Worm (Caenorhabditis elegans) whole organism, L3 larva: Measurements from ENCODE around the gene ZK930.2.
A peak's percentile ranks its signal among the peaks of the same experiment; 100 is the strongest.

ENCODE experiments used
- R02D3.7 ChIP-seq: fragments of 150-350 bp; optimal IDR thresholded peaks from 2 replicates; lab custom pipeline; 2014; ENCODE audit warnings: missing biosample characterization, missing genetic modification characterization
- ZK546.5 ChIP-seq: sonication (generic microtip); optimal IDR thresholded peaks from 2 replicates; lab custom pipeline; 2017; ENCODE audit warnings: missing biosample characterization, missing genetic modification characterization
- aly-2 ChIP-seq: fragments of 150-350 bp; optimal IDR thresholded peaks from 2 replicates; lab custom pipeline; 2014; ENCODE audit warnings: missing biosample characterization, missing genetic modification characterization
- ama-1 ChIP-seq: fragments of 150-350 bp; optimal IDR thresholded peaks from 2 replicates; lab custom pipeline; 2018
- ceh-16 ChIP-seq: sonication (generic microtip); optimal IDR thresholded peaks from 2 replicates; lab custom pipeline; 2017; ENCODE audit warnings: missing biosample characterization, missing genetic modification characterization
- ceh-82 ChIP-seq: fragments of 150-350 bp; optimal IDR thresholded peaks from 2 replicates; lab custom pipeline; 2014; ENCODE audit warnings: missing biosample characterization, missing genetic modification characterization
- egl-27 ChIP-seq: sonication (generic microtip); optimal IDR thresholded peaks from 4 replicates; lab custom pipeline; 2017; ENCODE audit warnings: missing biosample characterization, missing genetic modification reagents, missing genetic modification characterization
- elt-1 ChIP-seq: fragments of 150-350 bp; optimal IDR thresholded peaks from 2 replicates; lab custom pipeline; 2014; ENCODE audit warnings: missing biosample characterization, missing genetic modification characterization
- eor-1 ChIP-seq, 2 experiments: fragments of 150-350 bp; optimal IDR thresholded peaks; 2 replicates each; lab custom pipeline; 2014 to 2018; ENCODE audit warnings: missing biosample characterization in 2 of 2, missing genetic modification characterization in 2 of 2
- fkh-2 ChIP-seq: fragments of 150-350 bp; optimal IDR thresholded peaks from 2 replicates; lab custom pipeline; 2014; ENCODE audit warnings: missing biosample characterization, missing genetic modification reagents, missing genetic modification characterization
- hmg-11 ChIP-seq: sonication (generic microtip); optimal IDR thresholded peaks from 2 replicates; lab custom pipeline; 2016; ENCODE audit warnings: missing genetic modification characterization, missing compliant biosample characterization
- lin-15B ChIP-seq: fragments of 150-350 bp; optimal IDR thresholded peaks from 2 replicates; lab custom pipeline; 2014; ENCODE audit warnings: missing biosample characterization, missing genetic modification characterization
- mml-1 ChIP-seq: fragments of 150-350 bp; sonication (generic microtip); optimal IDR thresholded peaks from 3 replicates; lab custom pipeline; 2014; ENCODE audit warnings: missing biosample characterization, missing genetic modification characterization
- nfya-1 ChIP-seq: sonication (generic microtip); optimal IDR thresholded peaks from 2 replicates; lab custom pipeline; 2017; ENCODE audit warnings: missing genetic modification characterization, mild to moderate bottlenecking, missing compliant biosample characterization, antibody characterized with exemption, moderate library complexity; ENCODE audit not compliant: insufficient read depth
- nhr-12 ChIP-seq: fragments of 150-350 bp; optimal IDR thresholded peaks from 2 replicates; lab custom pipeline; 2014; ENCODE audit warnings: missing biosample characterization, missing genetic modification characterization
- nhr-23 ChIP-seq: fragments of 150-350 bp; optimal IDR thresholded peaks from 2 replicates; lab custom pipeline; 2014; ENCODE audit warnings: missing biosample characterization, missing genetic modification reagents, missing genetic modification characterization
- nhr-237 ChIP-seq: fragments of 150-350 bp; optimal IDR thresholded peaks from 2 replicates; lab custom pipeline; 2014; ENCODE audit warnings: missing biosample characterization, missing genetic modification characterization
- nhr-25 ChIP-seq: sonication (generic microtip); optimal IDR thresholded peaks from 2 replicates; lab custom pipeline; 2017; ENCODE audit warnings: missing biosample characterization, missing genetic modification characterization
- nhr-28 ChIP-seq: fragments of 150-350 bp; optimal IDR thresholded peaks from 2 replicates; lab custom pipeline; 2014; ENCODE audit warnings: missing biosample characterization, missing genetic modification characterization
- nhr-43 ChIP-seq: sonication (generic microtip); optimal IDR thresholded peaks from 2 replicates; lab custom pipeline; 2016; ENCODE audit warnings: mild to moderate bottlenecking, missing genetic modification characterization, missing compliant biosample characterization; ENCODE audit not compliant: poor library complexity, severe bottlenecking
- nhr-67 ChIP-seq: fragments of 150-350 bp; optimal IDR thresholded peaks from 2 replicates; lab custom pipeline; 2014; ENCODE audit warnings: missing biosample characterization, missing genetic modification characterization
- nhr-76 ChIP-seq: fragments of 150-350 bp; sonication (generic microtip); optimal IDR thresholded peaks from 5 replicates; lab custom pipeline; 2014; ENCODE audit warnings: missing biosample characterization, missing genetic modification characterization
- pha-4 ChIP-seq: fragments of 150-350 bp; optimal IDR thresholded peaks from 2 replicates; lab custom pipeline; 2014; ENCODE audit warnings: missing biosample characterization, missing genetic modification reagents, missing genetic modification characterization
- pqm-1 ChIP-seq: fragments of 150-350 bp; optimal IDR thresholded peaks from 2 replicates; lab custom pipeline; 2017; ENCODE audit warnings: missing biosample characterization, missing genetic modification characterization, inconsistent platforms
- sea-2 ChIP-seq: fragments of 150-350 bp; sonication (generic microtip); optimal IDR thresholded peaks from 4 replicates; lab custom pipeline; 2014; ENCODE audit warnings: missing biosample characterization, missing genetic modification reagents, missing genetic modification characterization
- skn-1 ChIP-seq: fragments of 150-350 bp; optimal IDR thresholded peaks from 2 replicates; lab custom pipeline; 2014; ENCODE audit warnings: missing biosample characterization, missing genetic modification characterization
- unc-39 ChIP-seq: sonication (generic microtip); optimal IDR thresholded peaks from 4 replicates; lab custom pipeline; 2017; ENCODE audit warnings: missing biosample characterization, missing genetic modification characterization
- unc-62 ChIP-seq: fragments of 150-350 bp; sonication (generic microtip); optimal IDR thresholded peaks from 4 replicates; lab custom pipeline; 2014; ENCODE audit warnings: missing biosample characterization, missing genetic modification reagents, missing genetic modification characterization
- ztf-11 ChIP-seq: fragments of 150-350 bp; optimal IDR thresholded peaks from 2 replicates; lab custom pipeline; 2014; ENCODE audit warnings: missing biosample characterization, missing genetic modification characterization
- ztf-4 ChIP-seq: fragments of 150-350 bp; optimal IDR thresholded peaks from 2 replicates; lab custom pipeline; 2014; ENCODE audit warnings: missing biosample characterization, missing genetic modification characterization

Gene ZK930.2

ce11 chrII:11922757-11923538 is 29.7 kb upstream of the ZK930.2 start:
- TF ChIP-seq pha-4 (tag; lab: Kevin White, UChicago) (peak; percentile 73), sea-2 (no peak)

ce11 chrII:11917530-11917952 is 24.3 kb upstream of the ZK930.2 start:
- TF ChIP-seq pqm-1 (no peak), ceh-82 (tag; lab: Kevin White, UChicago) (no peak), ztf-4 (no peak), ZK546.5 (no peak), unc-62 (GFP tag; lab: Kevin White, UChicago) (no peak), ama-1 (lab: Kevin White, UChicago) (peak; percentile 57)
- TF ChIP-seq, all 47 proteins: peak for 1

- TF ChIP-seq nhr-237 (no peak), unc-39 (tag; lab: Kevin White, UChicago) (no peak), nhr-43 (tag; lab: Kevin White, UChicago) (no peak), fkh-2 (tag; lab: Kevin White, UChicago) (no peak), R02D3.7 (tag; lab: Kevin White, UChicago) (no peak), nhr-12 (tag; lab: Kevin White, UChicago) (no peak), nhr-67 (no peak), mml-1 (no peak), nhr-28 (tag; lab: Kevin White, UChicago) (no peak), skn-1 (tag; lab: Kevin White, UChicago) (no peak), nhr-25 (tag; lab: Kevin White, UChicago) (no peak), nhr-76 (tag; lab: Kevin White, UChicago) (no peak), nfya-1 (tag; lab: Kevin White, UChicago) (no peak)
These were observed 23.7 kb upstream of the ZK930.2 start for ce11 chrII:11916945-11917344.

- no peak for TF ChIP-seq ceh-16 (tag; lab: Kevin White, UChicago)
- no peak for TF ChIP-seq aly-2 (tag; lab: Kevin White, UChicago)
- no peak for TF ChIP-seq lin-15B (tag; lab: Kevin White, UChicago)
These were observed 23.3 kb upstream of the ZK930.2 start for ce11 chrII:11916555-11916941.

ce11 chrII:11915770-11916554 is 22.7 kb upstream of the ZK930.2 start, which contains the start of the genes vps-15 and hmg-12:
vps-15 (minus strand) TSS chrII:11915852.
hmg-12 (plus strand) TSS chrII:11916513.
- TF ChIP-seq nfya-1 (tag; lab: Kevin White, UChicago) (peak; percentile 24), lin-15B (tag; lab: Kevin White, UChicago) (peak; percentile 54), ZK546.5 (peak; percentile 11), hmg-11 (tag; lab: Kevin White, UChicago) (peak; percentile 67), sea-2 (no peak), ama-1 (lab: Kevin White, UChicago) (no peak)

- TF ChIP-seq hmg-11 (tag; lab: Kevin White, UChicago) (no peak), egl-27 (tag; lab: Kevin White, UChicago) (no peak), eor-1 (tag; optimal IDR thresholded peaks at IDR 0.05; lab: Kevin White, UChicago) (no peak), ztf-11 (no peak), elt-1 (tag; lab: Kevin White, UChicago) (no peak), lin-15B (tag; lab: Kevin White, UChicago) (no peak), mml-1 (no peak), nhr-23 (tag; lab: Kevin White, UChicago) (no peak)
These were observed 21.1 kb upstream of the ZK930.2 start, which contains the start of gene ZK930.7 for ce11 chrII:11914304-11914703. ZK930.7 (plus strand) TSS chrII:11914604.
